Fruit fly (Drosophila melanogaster) whole organism, prepupa: ENCODE data around the gene CG15880.
A peak's percentile ranks its signal among the peaks of the same experiment; 100 is the strongest.

ENCODE experiments used
- Blimp-1 ChIP-seq: fragments of 200-800 bp; sonication (Bioruptor generic); optimal IDR thresholded peaks from 3 replicates; lab custom pipeline; 2017; ENCODE audit warnings: missing biosample characterization, missing genetic modification characterization, mild to moderate bottlenecking, moderate library complexity, missing genetic modification reagents
- CG10669 ChIP-seq: fragments of 200-800 bp; sonication (Bioruptor generic); optimal IDR thresholded peaks from 3 replicates; lab custom pipeline; 2018; ENCODE audit warnings: missing biosample characterization, mild to moderate bottlenecking, missing genetic modification characterization, moderate library complexity
- CG11294 ChIP-seq: fragments of 200-800 bp; sonication (Bioruptor generic); IDR thresholded peaks from 2 replicates; pipeline ENCODE4 v1.3.6; 2022; ENCODE audit warnings: missing biosample characterization, missing genetic modification characterization
- CG11762 ChIP-seq: fragments of 200-800 bp; sonication (Bioruptor generic); optimal IDR thresholded peaks from 3 replicates; lab custom pipeline; 2016; ENCODE audit warnings: missing biosample characterization, missing genetic modification characterization; ENCODE audit not compliant: insufficient read depth
- CG11902 ChIP-seq: fragments of 200-800 bp; sonication (Bioruptor generic); optimal IDR thresholded peaks from 3 replicates; lab custom pipeline; 2016; ENCODE audit warnings: missing biosample characterization, missing genetic modification characterization
- CG15336 ChIP-seq: fragments of 200-800 bp; sonication (Bioruptor generic); IDR thresholded peaks from 2 replicates; pipeline ENCODE4 v1.3.6; 2022; ENCODE audit warnings: missing biosample characterization, missing genetic modification characterization
- CG16779 ChIP-seq: fragments of 200-800 bp; sonication (Bioruptor generic); optimal IDR thresholded peaks from 3 replicates; lab custom pipeline; 2017; ENCODE audit warnings: missing biosample characterization, mild to moderate bottlenecking, missing genetic modification characterization
- CG31627 ChIP-seq: fragments of 200-800 bp; sonication (Bioruptor generic); optimal IDR thresholded peaks from 3 replicates; lab custom pipeline; 2016; ENCODE audit warnings: missing biosample characterization, missing genetic modification characterization
- CG34406 ChIP-seq: fragments of 200-800 bp; sonication (Bioruptor generic); optimal IDR thresholded peaks from 3 replicates; lab custom pipeline; 2016; ENCODE audit warnings: missing biosample characterization, missing genetic modification characterization
- CG4318 ChIP-seq: fragments of 200-800 bp; sonication (Bioruptor generic); optimal IDR thresholded peaks from 3 replicates; lab custom pipeline; 2017; ENCODE audit warnings: missing biosample characterization, mild to moderate bottlenecking, missing genetic modification characterization
- CG6163 ChIP-seq: fragments of 200-800 bp; sonication (Bioruptor generic); IDR thresholded peaks from 3 replicates; pipeline ENCODE4 v1.3.6; 2022; ENCODE audit warnings: missing biosample characterization, missing genetic modification characterization
- CG6276 ChIP-seq: fragments of 200-800 bp; sonication (Bioruptor generic); optimal IDR thresholded peaks from 2 replicates; lab custom pipeline; 2017; ENCODE audit warnings: missing biosample characterization, mild to moderate bottlenecking, missing genetic modification characterization
- CG6808 ChIP-seq: fragments of 200-800 bp; sonication (Bioruptor generic); optimal IDR thresholded peaks from 3 replicates; lab custom pipeline; 2017; ENCODE audit warnings: missing biosample characterization, missing genetic modification characterization, mild to moderate bottlenecking, moderate library complexity, missing genetic modification reagents
- CG7368 ChIP-seq: fragments of 200-800 bp; sonication (Bioruptor generic); optimal IDR thresholded peaks from 3 replicates; lab custom pipeline; 2016; ENCODE audit warnings: missing biosample characterization, missing genetic modification characterization
- CG8119 ChIP-seq: fragments of 200-800 bp; sonication (Bioruptor generic); IDR thresholded peaks from 3 replicates; pipeline ENCODE4 v1.3.6; 2022; ENCODE audit warnings: missing biosample characterization, missing genetic modification characterization
- CG8319 ChIP-seq: fragments of 200-800 bp; sonication (Bioruptor generic); optimal IDR thresholded peaks from 3 replicates; lab custom pipeline; 2016; ENCODE audit warnings: missing biosample characterization, missing genetic modification characterization
- CG8632 ChIP-seq: fragments of 200-800 bp; sonication (Bioruptor generic); optimal IDR thresholded peaks from 3 replicates; lab custom pipeline; 2016; ENCODE audit warnings: missing biosample characterization, missing genetic modification characterization
- CG9139 ChIP-seq: fragments of 200-800 bp; sonication (Bioruptor generic); optimal IDR thresholded peaks from 3 replicates; lab custom pipeline; 2017; ENCODE audit warnings: missing biosample characterization, mild to moderate bottlenecking, missing genetic modification characterization
- Eip75B ChIP-seq: fragments of 200-800 bp; sonication (Bioruptor generic); optimal IDR thresholded peaks from 3 replicates; lab custom pipeline; 2016; ENCODE audit warnings: missing biosample characterization, missing genetic modification characterization
- Eip78C ChIP-seq: fragments of 200-800 bp; sonication (Bioruptor generic); peaks from one replicate; lab custom pipeline; 2016; ENCODE audit warnings: missing biosample characterization, missing genetic modification characterization
- Eip93F ChIP-seq: fragments of 200-800 bp; sonication (Bioruptor generic); optimal IDR thresholded peaks from 2 replicates; lab custom pipeline; 2016; ENCODE audit warnings: missing biosample characterization, mild to moderate bottlenecking, missing genetic modification characterization
- Ets21C ChIP-seq: fragments of 200-800 bp; sonication (Bioruptor generic); optimal IDR thresholded peaks from 3 replicates; lab custom pipeline; 2016; ENCODE audit warnings: missing biosample characterization, missing genetic modification characterization
- Ets96B ChIP-seq: fragments of 200-800 bp; optimal IDR thresholded peaks from 2 replicates; lab custom pipeline; 2019; ENCODE audit warnings: missing biosample characterization, mild to moderate bottlenecking, missing genetic modification characterization, moderate library complexity
- Hr38 ChIP-seq: sonication (Bioruptor generic); optimal IDR thresholded peaks from 2 replicates; lab custom pipeline; 2016; ENCODE audit warnings: missing biosample characterization, missing genetic modification characterization
- Hr39 ChIP-seq: fragments of 200-800 bp; sonication (Bioruptor generic); optimal IDR thresholded peaks from 2 replicates; lab custom pipeline; 2016; ENCODE audit warnings: missing biosample characterization, missing genetic modification characterization
- Hr4 ChIP-seq: fragments of 200-800 bp; sonication (Bioruptor generic); optimal IDR thresholded peaks from 3 replicates; lab custom pipeline; 2016; ENCODE audit warnings: missing biosample characterization, missing genetic modification characterization
- Sox102F ChIP-seq: fragments of 200-800 bp; sonication (Bioruptor generic); optimal IDR thresholded peaks from 2 replicates; lab custom pipeline; 2016; ENCODE audit warnings: missing biosample characterization, mild to moderate bottlenecking, missing genetic modification characterization
- Sox14 ChIP-seq: fragments of 200-800 bp; sonication (Bioruptor generic); optimal IDR thresholded peaks from 3 replicates; lab custom pipeline; 2016; ENCODE audit warnings: missing biosample characterization, missing genetic modification characterization
- Sox15 ChIP-seq: fragments of 200-800 bp; sonication (Bioruptor generic); optimal IDR thresholded peaks from 3 replicates; lab custom pipeline; 2016; ENCODE audit warnings: missing biosample characterization, missing genetic modification characterization
- achi ChIP-seq: fragments of 200-800 bp; sonication (Bioruptor generic); optimal IDR thresholded peaks from 3 replicates; lab custom pipeline; 2016; ENCODE audit warnings: missing biosample characterization, missing genetic modification characterization
- acj6 ChIP-seq: fragments of 200-800 bp; sonication (Bioruptor generic); optimal IDR thresholded peaks from 3 replicates; lab custom pipeline; 2016; ENCODE audit warnings: missing biosample characterization, missing genetic modification characterization
- dac ChIP-seq: fragments of 200-800 bp; sonication (Bioruptor generic); optimal IDR thresholded peaks from 2 replicates; lab custom pipeline; 2017; ENCODE audit warnings: missing biosample characterization, mild to moderate bottlenecking, missing genetic modification characterization
- dsx ChIP-seq: fragments of 200-800 bp; optimal IDR thresholded peaks from 3 replicates; lab custom pipeline; 2019; ENCODE audit warnings: missing biosample characterization, mild to moderate bottlenecking, missing genetic modification characterization, moderate library complexity; ENCODE audit not compliant: poor library complexity, severe bottlenecking
- eg ChIP-seq: fragments of 200-800 bp; sonication (Bioruptor generic); IDR thresholded peaks from 3 replicates; pipeline ENCODE4 v1.3.6; 2022; ENCODE audit warnings: missing biosample characterization, missing genetic modification characterization
- esn ChIP-seq: fragments of 200-800 bp; sonication (Bioruptor generic); optimal IDR thresholded peaks from 2 replicates; lab custom pipeline; 2016; ENCODE audit warnings: missing biosample characterization, mild to moderate bottlenecking, missing genetic modification characterization, moderate library complexity
- fd59A ChIP-seq: fragments of 200-800 bp; sonication (Bioruptor generic); optimal IDR thresholded peaks from 2 replicates; lab custom pipeline; 2017; ENCODE audit warnings: missing biosample characterization, mild to moderate bottlenecking, missing genetic modification characterization, missing genetic modification reagents
- fd85E ChIP-seq: fragments of 200-800 bp; sonication (Bioruptor generic); optimal IDR thresholded peaks from 3 replicates; lab custom pipeline; 2016; ENCODE audit warnings: missing biosample characterization, missing genetic modification characterization
- fkh ChIP-seq: fragments of 200-800 bp; sonication (Bioruptor generic); optimal IDR thresholded peaks from 3 replicates; lab custom pipeline; 2017; ENCODE audit warnings: missing biosample characterization, mild to moderate bottlenecking, missing genetic modification characterization, moderate library complexity
- net ChIP-seq: fragments of 200-800 bp; sonication (Bioruptor generic); optimal IDR thresholded peaks from 3 replicates; lab custom pipeline; 2016; ENCODE audit warnings: missing biosample characterization, missing genetic modification characterization
- ss ChIP-seq, 2 experiments: fragments of 200-800 bp; sonication (Bioruptor generic); optimal IDR thresholded peaks; 2 replicates in 1 of 2; 3 replicates in 1 of 2; lab custom pipeline; 2017 to 2018; ENCODE audit warnings: mild to moderate bottlenecking in 2 of 2, missing biosample characterization in 2 of 2, missing genetic modification characterization in 2 of 2, moderate library complexity in 1 of 2
- svp ChIP-seq: fragments of 200-800 bp; sonication (Bioruptor generic); peaks from one replicate; lab custom pipeline; 2016; ENCODE audit warnings: missing biosample characterization, missing genetic modification characterization

Gene CG15880

DNA sequence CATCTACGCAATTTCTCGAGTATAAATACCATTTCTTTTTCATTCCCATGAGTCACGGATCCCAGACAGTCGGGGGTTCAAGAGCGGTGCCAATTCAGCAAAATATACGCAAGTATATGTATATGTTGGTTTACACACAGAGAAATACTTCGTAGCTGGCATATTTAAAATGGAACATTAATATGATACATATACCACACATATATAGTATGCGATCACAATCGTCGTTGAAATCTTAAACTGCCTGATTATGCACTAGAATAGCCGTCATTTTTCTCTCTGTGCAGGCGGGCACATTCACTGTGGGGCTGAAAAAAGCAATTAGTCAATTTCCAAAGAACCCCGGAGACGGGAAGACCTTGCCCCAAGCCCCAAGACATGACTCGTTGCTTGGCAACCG lies 24.0 kb upstream of the CG15880 start (continued):
- TF ChIP-seq CG8319 (GFP tag; lab: Kevin White, UChicago) (peak; percentile 93), dac (GFP tag; lab: Kevin White, UChicago) (peak; percentile 79), CG9139 (GFP tag; lab: Kevin White, UChicago) (peak; percentile 91), CG31627 (GFP tag; lab: Kevin White, UChicago) (peak; percentile 97), dsx (GFP tag; lab: Kevin White, UChicago) (peak; percentile 93), fd59A (GFP tag; lab: Kevin White, UChicago) (peak; percentile 94), Eip93F (GFP tag; lab: Kevin White, UChicago) (peak; percentile 96), esn (GFP tag; lab: Kevin White, UChicago) (peak; percentile 98), acj6 (GFP tag; lab: Kevin White, UChicago) (peak; percentile 95), CG16779 (tag; lab: Kevin White, UChicago) (peak; percentile 86), CG6808 (GFP tag; lab: Kevin White, UChicago) (peak; percentile 95), Sox15 (peak; percentile 87), Sox14 (GFP tag; lab: Kevin White, UChicago) (peak; percentile 98), Ets96B (tag; lab: Kevin White, UChicago) (peak; percentile 93), Ets21C (GFP tag; lab: Kevin White, UChicago) (peak; percentile 95), CG15336 (GFP tag; lab: Robert Waterston, UW) (peak; percentile 94), CG8119 (GFP tag; lab: Robert Waterston, UW) (peak; percentile 94), Hr4 (peak; percentile 91), CG11294 (GFP tag; lab: Robert Waterston, UW) (peak; percentile 92), CG6276 (GFP tag; lab: Kevin White, UChicago) (peak; percentile 86), Hr39 (peak; percentile 94), CG34406 (GFP tag; lab: Kevin White, UChicago) (peak; percentile 95), Eip78C (GFP tag; lab: Kevin White, UChicago) (peak; percentile 99), CG7368 (GFP tag; lab: Kevin White, UChicago) (peak; percentile 95), fkh (peak; percentile 36), CG4318 (GFP tag; lab: Kevin White, UChicago) (peak; percentile 87), eg (peak; percentile 96), CG11762 (peak; percentile 91), achi (GFP tag; lab: Kevin White, UChicago) (peak; percentile 94)

DNA sequence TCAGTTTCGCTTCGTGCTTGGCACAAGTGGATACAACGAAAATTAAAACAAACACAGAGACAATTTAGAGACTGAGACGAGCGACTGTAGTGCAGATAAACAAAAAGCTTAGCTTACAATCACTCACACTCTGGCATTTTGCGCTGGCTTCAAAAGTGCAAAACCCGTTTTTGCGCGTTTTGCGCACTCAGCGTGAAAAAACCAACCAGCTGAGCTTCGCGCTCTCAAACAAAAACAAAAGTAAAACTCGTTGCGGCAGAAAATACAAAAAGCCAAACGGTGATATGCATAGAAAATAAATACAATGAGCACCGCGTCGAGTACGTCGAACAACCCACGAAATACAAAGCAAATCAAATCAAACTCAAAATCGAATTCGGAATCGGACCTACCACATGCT lies 23.0 kb upstream of the CG15880 start:
- TF ChIP-seq Ets96B (tag; lab: Kevin White, UChicago) (no peak), CG6163 (GFP tag; lab: Robert Waterston, UW) (peak; percentile 19; the same call in 1 of the 3 replicates), Sox102F (GFP tag; lab: Kevin White, UChicago) (no peak), CG10669 (GFP tag; lab: Kevin White, UChicago) (no peak), ss (GFP tag; optimal IDR thresholded peaks at IDR 0.05; lab: Kevin White, UChicago) (peak in 1 of 2 experiments; percentile 9), CG8119 (GFP tag; lab: Robert Waterston, UW) (peak; percentile 58; the same call in 1 of the 3 replicates), CG11902 (GFP tag; lab: Kevin White, UChicago) (no peak), net (GFP tag; lab: Kevin White, UChicago) (no peak), CG6276 (GFP tag; lab: Kevin White, UChicago) (peak; percentile 29), Eip78C (GFP tag; lab: Kevin White, UChicago) (peak; percentile 49), dac (GFP tag; lab: Kevin White, UChicago) (no peak), Hr38 (GFP tag; lab: Kevin White, UChicago) (no peak), fd85E (GFP tag; lab: Kevin White, UChicago) (no peak), eg (peak; percentile 26; the same call in 1 of the 3 replicates), svp (GFP tag; lab: Kevin White, UChicago) (no peak), Blimp-1 (GFP tag; lab: Kevin White, UChicago) (peak; percentile 12), CG8632 (no peak), Hr39 (no peak), Eip75B (GFP tag; lab: Kevin White, UChicago) (no peak)
- TF ChIP-seq, all 60 proteins: peak for 7
